Worm (Caenorhabditis elegans) whole organism, L1 larva: ENCODE results near the gene cls-3.

ENCODE experiments used
- C16A3.4 ChIP-seq: fragments of 150-350 bp; optimal IDR thresholded peaks from 2 replicates; lab custom pipeline; 2014; ENCODE audit warnings: missing biosample characterization, missing genetic modification characterization
- ama-1 ChIP-seq: fragments of 150-350 bp; optimal IDR thresholded peaks from 2 replicates; lab custom pipeline; 2014
- ceh-82 ChIP-seq, 3 experiments: fragments of 150-350 bp in 1 of 3; sonication (generic microtip) in 2 of 3; optimal IDR thresholded peaks; 2 replicates each; lab custom pipeline; 2014 to 2017; ENCODE audit warnings: missing biosample characterization in 3 of 3, missing genetic modification characterization in 3 of 3
- egl-27 ChIP-seq, 2 experiments: fragments of 150-350 bp in 1 of 2; sonication (generic microtip); optimal IDR thresholded peaks; 3 replicates each; lab custom pipeline; 2017 to 2018; ENCODE audit warnings: missing biosample characterization in 2 of 2, missing genetic modification characterization in 2 of 2, missing genetic modification reagents in 2 of 2
- fos-1 ChIP-seq: fragments of 150-350 bp; optimal IDR thresholded peaks from 2 replicates; lab custom pipeline; 2014; ENCODE audit warnings: missing biosample characterization, missing genetic modification characterization
- lin-14 ChIP-seq: fragments of 200-800 bp; sonication (Bioruptor generic); optimal IDR thresholded peaks from 2 replicates; lab custom pipeline; 2018; ENCODE audit warnings: mild to moderate bottlenecking, missing genetic modification characterization, moderate library complexity, missing compliant biosample characterization
- mdl-1 ChIP-seq, 2 experiments: fragments of 150-350 bp; optimal IDR thresholded peaks; 2 replicates each; lab custom pipeline; 2014 to 2017; ENCODE audit warnings: missing biosample characterization in 2 of 2, missing genetic modification characterization in 2 of 2, inconsistent platforms in 1 of 2
- mep-1 ChIP-seq: fragments of 150-350 bp; optimal IDR thresholded peaks from 2 replicates; lab custom pipeline; 2014; ENCODE audit warnings: missing biosample characterization, missing genetic modification characterization
- nhr-90 ChIP-seq: sonication (generic microtip); optimal IDR thresholded peaks from 2 replicates; lab custom pipeline; 2016; ENCODE audit warnings: mild to moderate bottlenecking, missing genetic modification characterization, missing compliant biosample characterization; ENCODE audit not compliant: poor library complexity
- snpc-4 ChIP-seq: fragments of 150-350 bp; optimal IDR thresholded peaks from 2 replicates; lab custom pipeline; 2014; ENCODE audit warnings: missing biosample characterization, missing genetic modification characterization

DNA sequence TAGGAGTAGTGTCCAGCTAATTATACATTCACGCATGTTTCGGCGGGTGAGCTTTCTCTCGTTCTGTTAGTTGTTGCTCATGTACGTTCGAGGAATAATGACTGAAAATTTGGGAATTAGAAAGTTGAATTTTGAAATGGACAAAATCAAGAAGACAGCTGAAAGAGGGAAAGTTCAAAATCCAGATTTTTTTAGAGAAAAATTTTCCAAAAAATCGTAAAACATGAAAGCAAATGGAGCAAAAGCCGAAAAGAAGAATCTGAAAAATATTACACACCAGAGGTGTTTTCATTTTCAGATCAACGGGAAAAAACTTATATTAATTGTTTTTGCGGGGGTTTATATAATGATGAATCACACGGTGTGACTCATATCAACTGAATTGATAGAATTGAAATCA lies 18.2 kb downstream of the cls-3 start, which contains the start of gene ina-1:
- TF ChIP-seq ceh-82 (tag; optimal IDR thresholded peaks at IDR 0.05; lab: Kevin White, UChicago) (no peak), fos-1 (tag; lab: Kevin White, UChicago) (no peak), mdl-1 (tag; optimal IDR thresholded peaks at IDR 0.05; lab: Kevin White, UChicago) (no peak), egl-27 (tag; optimal IDR thresholded peaks at IDR 0.05; lab: Kevin White, UChicago) (no peak), mep-1 (tag; lab: Kevin White, UChicago) (no peak), lin-14 (GFP tag; lab: Kevin White, UChicago) (no peak), nhr-90 (tag; lab: Kevin White, UChicago) (no peak), snpc-4 (no peak), C16A3.4 (no peak), ama-1 (lab: Kevin White, UChicago) (no peak)
